Worm (Caenorhabditis elegans): ENCODE data around the gene srw-42.
A peak's percentile ranks its signal among the peaks of the same experiment; 100 is the strongest.

DNA sequence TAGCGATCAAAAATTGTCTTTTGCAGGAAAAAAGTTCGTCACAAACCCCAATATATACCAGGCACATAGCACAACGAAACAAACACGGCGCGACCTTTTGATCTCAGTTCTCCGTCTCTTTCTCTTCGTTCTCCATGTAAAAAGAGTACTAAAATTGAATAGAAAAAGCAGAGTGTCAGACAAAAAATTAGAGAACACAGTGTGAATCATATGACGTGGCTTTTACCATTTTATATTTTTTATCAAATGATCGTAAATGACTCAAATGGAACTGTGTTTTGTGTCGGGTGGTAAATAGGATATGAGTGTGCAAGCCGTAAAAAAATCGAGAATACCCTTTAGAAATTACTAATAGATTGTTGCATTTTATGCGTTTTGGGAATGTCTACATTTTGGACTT is 32.3 kb upstream of the srw-42 start:
- TF ChIP-seq lin-39 (tag; optimal IDR thresholded peaks at IDR 0.05): no peak
- TF ChIP-seq nhr-11 (tag; optimal IDR thresholded peaks at IDR 0.05): no peak
- no peak for TF ChIP-seq nhr-67 (tag; optimal IDR thresholded peaks at IDR 0.05)
- no peak for TF ChIP-seq ama-1 (optimal IDR thresholded peaks at IDR 0.05)
- no peak for TF ChIP-seq skn-1 (tag; optimal IDR thresholded peaks at IDR 0.05)
- no peak for TF ChIP-seq tbx-2 (tag; optimal IDR thresholded peaks at IDR 0.05)
- TF ChIP-seq elt-1 (tag; optimal IDR thresholded peaks at IDR 0.05): no peak
- no peak for TF ChIP-seq nhr-25 (tag; optimal IDR thresholded peaks at IDR 0.05)
- TF ChIP-seq nhr-23 (tag; optimal IDR thresholded peaks at IDR 0.05): no peak
- peak; percentile 40 for TF ChIP-seq snpc-4 (tag; optimal IDR thresholded peaks at IDR 0.05)
- no peak for TF ChIP-seq unc-39 (tag; optimal IDR thresholded peaks at IDR 0.05)
- TF ChIP-seq nhr-237 (tag; optimal IDR thresholded peaks at IDR 0.05): no peak
